Worm (Caenorhabditis elegans) whole organism, L3 larva: ENCODE measurements around the gene srt-30.

Source experiments
- ZK546.5 ChIP-seq: sonication (generic microtip); optimal IDR thresholded peaks from 2 replicates; lab custom pipeline; 2017; ENCODE audit warnings: missing biosample characterization, missing genetic modification characterization
- aly-2 ChIP-seq: fragments of 150-350 bp; optimal IDR thresholded peaks from 2 replicates; lab custom pipeline; 2014; ENCODE audit warnings: missing biosample characterization, missing genetic modification characterization
- ceh-9 ChIP-seq: sonication (generic microtip); optimal IDR thresholded peaks from 2 replicates; lab custom pipeline; 2018; ENCODE audit warnings: missing biosample characterization, missing genetic modification characterization
- daf-12 ChIP-seq: fragments of 150-350 bp; optimal IDR thresholded peaks from 2 replicates; lab custom pipeline; 2014; ENCODE audit warnings: missing biosample characterization, missing genetic modification reagents, missing genetic modification characterization
- egl-27 ChIP-seq: sonication (generic microtip); optimal IDR thresholded peaks from 4 replicates; lab custom pipeline; 2017; ENCODE audit warnings: missing biosample characterization, missing genetic modification reagents, missing genetic modification characterization
- egl-5 ChIP-seq: fragments of 150-350 bp; optimal IDR thresholded peaks from 2 replicates; lab custom pipeline; 2017; ENCODE audit warnings: missing biosample characterization, missing genetic modification reagents, missing genetic modification characterization, inconsistent platforms
- elt-1 ChIP-seq: fragments of 150-350 bp; optimal IDR thresholded peaks from 2 replicates; lab custom pipeline; 2014; ENCODE audit warnings: missing biosample characterization, missing genetic modification characterization
- elt-2 ChIP-seq: sonication (generic microtip); optimal IDR thresholded peaks from 2 replicates; lab custom pipeline; 2016; ENCODE audit warnings: missing genetic modification reagents, mild to moderate bottlenecking, missing genetic modification characterization, missing compliant biosample characterization
- elt-3 ChIP-seq, 3 experiments: fragments of 150-350 bp in 1 of 3; sonication (generic microtip) in 2 of 3; optimal IDR thresholded peaks; 2 replicates in 2 of 3; 4 replicates in 1 of 3; lab custom pipeline; 2014 to 2017; ENCODE audit warnings: missing biosample characterization in 3 of 3, missing genetic modification characterization in 3 of 3
- eor-1 ChIP-seq, 2 experiments: fragments of 150-350 bp; optimal IDR thresholded peaks; 2 replicates each; lab custom pipeline; 2014 to 2018; ENCODE audit warnings: missing biosample characterization in 2 of 2, missing genetic modification characterization in 2 of 2
- fkh-10 ChIP-seq: sonication (generic microtip); optimal IDR thresholded peaks from 2 replicates; lab custom pipeline; 2017; ENCODE audit warnings: missing biosample characterization, missing genetic modification reagents, missing genetic modification characterization
- fkh-2 ChIP-seq: fragments of 150-350 bp; optimal IDR thresholded peaks from 2 replicates; lab custom pipeline; 2014; ENCODE audit warnings: missing biosample characterization, missing genetic modification reagents, missing genetic modification characterization
- fos-1 ChIP-seq: fragments of 150-350 bp; optimal IDR thresholded peaks from 2 replicates; lab custom pipeline; 2014; ENCODE audit warnings: missing biosample characterization, missing genetic modification characterization
- hmg-11 ChIP-seq: sonication (generic microtip); optimal IDR thresholded peaks from 2 replicates; lab custom pipeline; 2016; ENCODE audit warnings: missing genetic modification characterization, missing compliant biosample characterization
- lin-39 ChIP-seq: fragments of 150-350 bp; optimal IDR thresholded peaks from 2 replicates; lab custom pipeline; 2018; ENCODE audit warnings: missing biosample characterization, missing genetic modification reagents, missing genetic modification characterization
- lsy-12 ChIP-seq: sonication (generic microtip); optimal IDR thresholded peaks from 2 replicates; lab custom pipeline; 2016; ENCODE audit warnings: mild to moderate bottlenecking, missing genetic modification characterization, missing compliant biosample characterization
- nfya-1 ChIP-seq: sonication (generic microtip); optimal IDR thresholded peaks from 2 replicates; lab custom pipeline; 2017; ENCODE audit warnings: missing genetic modification characterization, mild to moderate bottlenecking, missing compliant biosample characterization, antibody characterized with exemption, moderate library complexity; ENCODE audit not compliant: insufficient read depth
- nhr-11 ChIP-seq: fragments of 150-350 bp; optimal IDR thresholded peaks from 2 replicates; lab custom pipeline; 2014; ENCODE audit warnings: missing biosample characterization, missing genetic modification characterization
- nhr-23 ChIP-seq: fragments of 150-350 bp; optimal IDR thresholded peaks from 2 replicates; lab custom pipeline; 2014; ENCODE audit warnings: missing biosample characterization, missing genetic modification reagents, missing genetic modification characterization
- nhr-237 ChIP-seq: fragments of 150-350 bp; optimal IDR thresholded peaks from 2 replicates; lab custom pipeline; 2014; ENCODE audit warnings: missing biosample characterization, missing genetic modification characterization
- nhr-28 ChIP-seq: fragments of 150-350 bp; optimal IDR thresholded peaks from 2 replicates; lab custom pipeline; 2014; ENCODE audit warnings: missing biosample characterization, missing genetic modification characterization
- nhr-67 ChIP-seq: fragments of 150-350 bp; optimal IDR thresholded peaks from 2 replicates; lab custom pipeline; 2014; ENCODE audit warnings: missing biosample characterization, missing genetic modification characterization
- nhr-76 ChIP-seq: fragments of 150-350 bp; sonication (generic microtip); optimal IDR thresholded peaks from 5 replicates; lab custom pipeline; 2014; ENCODE audit warnings: missing biosample characterization, missing genetic modification characterization
- nhr-77 ChIP-seq: fragments of 150-350 bp; optimal IDR thresholded peaks from 2 replicates; lab custom pipeline; 2014; ENCODE audit warnings: missing biosample characterization, missing genetic modification characterization
- pha-4 ChIP-seq: fragments of 150-350 bp; optimal IDR thresholded peaks from 2 replicates; lab custom pipeline; 2014; ENCODE audit warnings: missing biosample characterization, missing genetic modification reagents, missing genetic modification characterization
- pqm-1 ChIP-seq: fragments of 150-350 bp; optimal IDR thresholded peaks from 2 replicates; lab custom pipeline; 2017; ENCODE audit warnings: missing biosample characterization, missing genetic modification characterization, inconsistent platforms
- sea-2 ChIP-seq: fragments of 150-350 bp; sonication (generic microtip); optimal IDR thresholded peaks from 4 replicates; lab custom pipeline; 2014; ENCODE audit warnings: missing biosample characterization, missing genetic modification reagents, missing genetic modification characterization
- snpc-4 ChIP-seq: fragments of 150-350 bp; optimal IDR thresholded peaks from 2 replicates; lab custom pipeline; 2014; ENCODE audit warnings: missing biosample characterization, missing genetic modification characterization
- tbx-2 ChIP-seq: sonication (generic microtip); optimal IDR thresholded peaks from 2 replicates; lab custom pipeline; 2016; ENCODE audit warnings: mild to moderate bottlenecking, missing genetic modification characterization, missing compliant biosample characterization
- unc-39 ChIP-seq: sonication (generic microtip); optimal IDR thresholded peaks from 4 replicates; lab custom pipeline; 2017; ENCODE audit warnings: missing biosample characterization, missing genetic modification characterization
- zag-1 ChIP-seq: fragments of 150-350 bp; optimal IDR thresholded peaks from 2 replicates; lab custom pipeline; 2014; ENCODE audit warnings: missing biosample characterization, missing genetic modification characterization
- ztf-4 ChIP-seq: fragments of 150-350 bp; optimal IDR thresholded peaks from 2 replicates; lab custom pipeline; 2014; ENCODE audit warnings: missing biosample characterization, missing genetic modification characterization

The srt-30 gene

ce11 chrV:3807846-3808245, 7.6 kb upstream of the srt-30 start:
- TF ChIP-seq nfya-1 (tag; lab: Kevin White, UChicago) (peak; percentile 52), unc-39 (tag; lab: Kevin White, UChicago) (no peak)

DNA sequence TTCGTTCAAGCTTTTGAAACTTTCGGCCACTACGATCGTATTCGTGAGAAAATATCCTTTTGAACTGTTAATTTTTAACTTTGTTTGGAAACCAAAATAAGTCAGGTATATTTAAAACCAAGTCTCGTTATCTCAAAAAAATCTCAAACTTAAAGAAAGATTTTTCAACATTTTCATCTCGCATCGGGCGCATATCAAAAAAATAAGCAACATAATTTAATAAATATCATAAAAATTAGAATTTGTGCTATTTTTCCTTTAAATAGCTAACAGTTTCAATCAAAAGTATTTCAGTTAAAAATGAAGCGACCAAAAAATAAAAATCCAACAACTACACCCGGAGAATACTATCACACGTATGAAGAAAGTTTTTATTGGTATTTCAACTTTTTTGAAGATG, 5.7 kb upstream of the srt-30 start, which contains the start of gene srw-7:
TSS of gene srw-7 (plus strand) at position 301 of the 400 bp plus-strand sequence.
- TF ChIP-seq nhr-76: no peak
- TF ChIP-seq nhr-77 (tag; lab: Kevin White, UChicago): no peak
- no peak for TF ChIP-seq elt-3 (tag; optimal IDR thresholded peaks at IDR 0.05; lab: Kevin White, UChicago)
- no peak for TF ChIP-seq ceh-9 (tag; lab: Kevin White, UChicago)

- TF ChIP-seq sea-2 (no peak), eor-1 (tag; optimal IDR thresholded peaks at IDR 0.05; lab: Kevin White, UChicago) (no peak), hmg-11 (tag; lab: Kevin White, UChicago) (no peak)
- TF ChIP-seq, all 47 proteins: peak for 0
These were observed 5.2 kb upstream of the srt-30 start, which contains the start of gene R08F11.4 for ce11 chrV:3805499-3805898. Gene R08F11.4 (minus strand): TSS chrV:3805527.

DNA sequence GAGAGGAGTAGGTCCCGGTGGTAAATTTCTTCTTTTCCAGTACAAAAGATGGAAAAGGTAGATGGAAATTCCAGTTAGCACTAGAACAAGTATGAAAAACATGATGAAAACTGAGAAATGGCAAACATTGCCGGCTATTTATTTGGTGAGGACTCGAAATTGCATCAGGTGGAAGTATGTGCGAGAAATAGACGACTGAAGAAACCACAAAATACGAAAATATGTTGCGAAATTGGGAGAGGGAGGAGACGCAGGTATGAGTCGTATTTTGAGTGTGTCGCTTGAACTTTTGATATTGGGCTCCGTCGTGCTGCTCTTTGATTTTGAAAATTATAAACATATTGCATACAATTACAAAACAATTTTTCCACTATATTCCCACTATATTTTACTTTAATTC, 3.1 kb upstream of the srt-30 start, which contains the start of gene cyp-33C8:
TSS of gene cyp-33C8 (minus strand) at position 200 of the 400 bp plus-strand sequence.
- TF ChIP-seq elt-3 (tag; optimal IDR thresholded peaks at IDR 0.05; lab: Kevin White, UChicago) (no peak), lsy-12 (tag; lab: Kevin White, UChicago) (no peak), elt-2 (tag; lab: Kevin White, UChicago) (peak; percentile 21), pqm-1 (tag; lab: Kevin White, UChicago) (peak; percentile 24), lin-39 (tag; lab: Kevin White, UChicago) (peak; percentile 20), snpc-4 (peak; percentile 5)

- TF ChIP-seq ztf-4 (tag; lab: Kevin White, UChicago) (no peak), elt-1 (tag; lab: Kevin White, UChicago) (no peak), nhr-23 (tag; lab: Kevin White, UChicago) (no peak), pha-4 (no peak), nhr-67 (tag; lab: Kevin White, UChicago) (no peak), nhr-11 (tag; lab: Kevin White, UChicago) (no peak), nhr-237 (tag; lab: Kevin White, UChicago) (no peak), hmg-11 (tag; lab: Kevin White, UChicago) (no peak), nhr-28 (tag; lab: Kevin White, UChicago) (no peak), unc-39 (tag; lab: Kevin White, UChicago) (no peak), fkh-10 (GFP tag; lab: Kevin White, UChicago) (no peak), sea-2 (no peak), nhr-77 (tag; lab: Kevin White, UChicago) (no peak), zag-1 (tag; lab: Kevin White, UChicago) (no peak), daf-12 (tag; lab: Kevin White, UChicago) (no peak), fos-1 (tag; lab: Kevin White, UChicago) (no peak), egl-27 (tag; lab: Kevin White, UChicago) (no peak), egl-5 (tag; lab: Kevin White, UChicago) (no peak)
These were observed 1.6 kb upstream of the srt-30 start for ce11 chrV:3801787-3802417.

DNA sequence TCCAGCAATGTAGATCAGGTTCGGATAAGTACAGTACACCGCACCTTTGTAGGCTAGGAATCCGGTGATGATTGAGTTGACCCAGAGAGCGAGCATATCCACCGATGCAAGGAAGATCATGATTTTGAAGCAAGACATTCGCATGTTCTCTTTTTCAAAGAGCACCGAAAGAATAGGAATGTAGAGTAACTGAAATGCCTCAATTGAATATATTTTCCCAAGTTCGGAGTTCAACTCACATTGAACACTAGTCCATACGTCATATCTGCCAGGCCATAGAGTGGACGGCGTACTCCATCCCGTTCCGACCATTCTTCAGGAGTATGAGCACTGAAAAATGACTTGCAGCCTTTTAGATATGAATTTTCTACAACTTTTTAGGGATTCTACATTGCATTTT, 541 bp downstream of the srt-30 start:
- TF ChIP-seq unc-39 (tag; lab: Kevin White, UChicago) (no peak), tbx-2 (tag; lab: Kevin White, UChicago) (no peak), ZK546.5 (no peak), fkh-2 (tag; lab: Kevin White, UChicago) (no peak), aly-2 (no peak), nhr-76 (no peak)
